Worm (Caenorhabditis elegans): ENCODE measurements around the gene erd-2.2.

erd-2.2 gene

DNA sequence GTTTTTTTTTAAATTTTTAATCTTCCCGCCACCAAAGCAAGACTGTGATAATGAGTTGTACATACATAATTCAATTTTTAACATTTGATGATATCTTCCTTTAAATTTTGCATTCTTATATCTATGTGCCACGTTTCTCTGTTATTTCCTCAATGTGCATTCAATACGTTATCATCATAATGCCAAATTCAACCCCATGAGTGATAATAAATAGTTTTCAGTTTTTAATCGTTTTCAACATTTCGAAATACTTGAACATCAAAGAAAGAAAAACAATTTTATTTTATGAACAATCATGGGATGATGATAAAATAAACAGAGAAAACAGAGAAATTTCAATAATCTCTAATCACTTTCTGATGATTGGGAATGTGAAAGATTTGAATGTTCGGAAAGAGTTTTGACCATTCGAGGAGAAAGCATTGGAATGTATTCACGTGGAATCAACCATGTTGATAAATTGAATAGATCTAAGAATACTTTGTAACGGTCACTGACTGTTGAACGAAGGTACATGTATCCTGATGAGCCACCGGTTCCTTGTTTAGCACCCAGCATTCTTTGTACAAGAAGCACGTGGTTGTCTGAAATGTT lies 10.6 kb downstream of the erd-2.2 start (continued):
- TF ChIP-seq T26A8.4 (GFP tag; IDR thresholded peaks at IDR 0.05) (no peak), lsy-2 (tag; optimal IDR thresholded peaks at IDR 0.05) (peak in 1 of 2 experiments; percentile 35), egl-43 (GFP tag; IDR thresholded peaks at IDR 0.05) (no peak), snpc-1.2 (GFP tag; IDR thresholded peaks at IDR 0.05) (no peak), ama-1 (optimal IDR thresholded peaks at IDR 0.05) (peak; percentile 63), dmd-8 (GFP tag; IDR thresholded peaks at IDR 0.05) (no peak), ZK546.5 (tag; optimal IDR thresholded peaks at IDR 0.05) (no peak), lim-7 (GFP tag; IDR thresholded peaks at IDR 0.05) (no peak), gei-8 (GFP tag; optimal IDR thresholded peaks at IDR 0.05) (no peak), aly-2 (tag; optimal IDR thresholded peaks at IDR 0.05) (no peak), ZK337.2 (GFP tag; IDR thresholded peaks at IDR 0.05) (no peak), mxl-3 (GFP tag; optimal IDR thresholded peaks at IDR 0.05) (peak; percentile 31), R02D3.7 (tag; optimal IDR thresholded peaks at IDR 0.05) (no peak), nhr-76 (tag; optimal IDR thresholded peaks at IDR 0.05) (no peak), lin-39 (tag; optimal IDR thresholded peaks at IDR 0.05) (no peak), arid-1 (GFP tag; conservative IDR thresholded peaks at IDR 0.05) (no peak), zfp-3 (GFP tag; conservative IDR thresholded peaks at IDR 0.05) (no peak), cey-2 (tag; optimal IDR thresholded peaks at IDR 0.05; ENCODE audit: borderline replicate concordance, insufficient read depth) (no peak), nhr-102 (tag; optimal IDR thresholded peaks at IDR 0.05) (peak; percentile 62), dpl-1 (GFP tag; optimal IDR thresholded peaks at IDR 0.05) (no peak), set-16 (GFP tag; IDR thresholded peaks at IDR 0.05) (no peak), daf-16 (GFP tag; optimal IDR thresholded peaks at IDR 0.05) (no peak), daf-16 (tag; optimal IDR thresholded peaks at IDR 0.05) (peak; percentile 96), lin-29 (GFP tag; IDR thresholded peaks at IDR 0.05) (no peak), jun-1 (tag; optimal IDR thresholded peaks at IDR 0.05) (no peak), unc-130 (GFP tag; optimal IDR thresholded peaks at IDR 0.05) (no peak), attf-4 (tag; optimal IDR thresholded peaks at IDR 0.05) (no peak), mes-2 (tag; optimal IDR thresholded peaks at IDR 0.05; ENCODE audit: poor library complexity, severe bottlenecking) (peak; percentile 22), mdl-1 (tag; optimal IDR thresholded peaks at IDR 0.05) (peak in 1 of 2 experiments; percentile 24), dmd-9 (GFP tag; IDR thresholded peaks at IDR 0.05) (no peak)

ce11 chrIII:5919799-5920387 lies 13.0 kb downstream of the erd-2.2 start, which contains the start of the genes tdo-2 and C28H8.2:
Gene tdo-2, minus strand, starts transcription at chrIII:5919955.
Gene C28H8.2, plus strand, starts transcription at chrIII:5920322.
- TF ChIP-seq hlh-30 (tag; optimal IDR thresholded peaks at IDR 0.05; ENCODE audit: insufficient read depth) (peak; percentile 84), dve-1 (tag; optimal IDR thresholded peaks at IDR 0.05; ENCODE audit: insufficient read depth) (peak; percentile 60), ceh-20 (GFP tag; IDR thresholded peaks at IDR 0.05) (peak; percentile 81), dpl-1 (GFP tag; optimal IDR thresholded peaks at IDR 0.05) (peak; percentile 6), snpc-4 (tag; optimal IDR thresholded peaks at IDR 0.05) (no peak), zip-2 (tag; optimal IDR thresholded peaks at IDR 0.05) (no peak), gei-8 (GFP tag; optimal IDR thresholded peaks at IDR 0.05) (peak; percentile 44), Y75B8A.6 (GFP tag; IDR thresholded peaks at IDR 0.05) (no peak), nhr-10 (tag; optimal IDR thresholded peaks at IDR 0.05) (peak; percentile 0), cey-2 (tag; optimal IDR thresholded peaks at IDR 0.05; ENCODE audit: borderline replicate concordance, insufficient read depth) (peak; percentile 84), dmd-6 (GFP tag; IDR thresholded peaks at IDR 0.05) (peak; percentile 61), T26A8.4 (GFP tag; IDR thresholded peaks at IDR 0.05) (peak; percentile 9; the same call in 1 of the 2 replicates), lir-3 (tag; optimal IDR thresholded peaks at IDR 0.05) (no peak), ceh-62 (tag; optimal IDR thresholded peaks at IDR 0.05) (no peak), mep-1 (tag; optimal IDR thresholded peaks at IDR 0.05) (peak; percentile 29), egl-27 (tag; optimal IDR thresholded peaks at IDR 0.05) (no peak), D1046.2 (GFP tag; IDR thresholded peaks at IDR 0.05) (no peak), unc-62 (GFP tag; optimal IDR thresholded peaks at IDR 0.05 in 1 of 2) (peak in 1 of 2 experiments; percentile 99), unc-62 (tag; optimal IDR thresholded peaks at IDR 0.05) (no peak), set-16 (GFP tag; IDR thresholded peaks at IDR 0.05) (no peak), nhr-42 (GFP tag; IDR thresholded peaks at IDR 0.05) (no peak), Y5F2A.4 (GFP tag; optimal IDR thresholded peaks at IDR 0.05) (no peak), lin-1 (GFP tag; IDR thresholded peaks at IDR 0.05) (peak; percentile 76; the same call in 1 of the 2 replicates), ama-1 (optimal IDR thresholded peaks at IDR 0.05) (peak; percentile 56), pha-4 (GFP tag; IDR thresholded peaks at IDR 0.05) (no peak), pha-4 (tag; optimal IDR thresholded peaks at IDR 0.05) (no peak)

Data from whole organism, L4 larva.